Fruit fly (Drosophila melanogaster) whole organism, embryonic: ENCODE measurements around the gene Chpf.

Experiments used
- Aef1 ChIP-seq: fragments of 200-800 bp; sonication (Bioruptor generic); IDR thresholded peaks from 3 replicates; pipeline ENCODE4 v1.3.6; 2022; ENCODE audit warnings: missing biosample characterization, missing genetic modification characterization
- Bgb ChIP-seq: fragments of 200-800 bp; sonication (Bioruptor generic); IDR thresholded peaks from 2 replicates; pipeline ENCODE4 v1.3.6; 2022; ENCODE audit warnings: missing biosample characterization, missing genetic modification characterization; ENCODE audit not compliant: partially characterized antibody
- CG12155 ChIP-seq: fragments of 200-800 bp; sonication (Bioruptor generic); optimal IDR thresholded peaks from 3 replicates; lab custom pipeline; 2016; ENCODE audit warnings: missing biosample characterization, missing genetic modification characterization
- CG13424 ChIP-seq: fragments of 200-800 bp; sonication (Bioruptor generic); optimal IDR thresholded peaks from 2 replicates; lab custom pipeline; 2019; ENCODE audit warnings: missing biosample characterization, mild to moderate bottlenecking, missing genetic modification characterization, moderate library complexity
- CG13624 ChIP-seq: fragments of 200-800 bp; sonication (Bioruptor generic); optimal IDR thresholded peaks from 2 replicates; lab custom pipeline; 2016; ENCODE audit warnings: missing biosample characterization, missing genetic modification characterization
- CG14050 ChIP-seq: fragments of 200-800 bp; sonication (Bioruptor generic); IDR thresholded peaks from 3 replicates; pipeline ENCODE4 v1.3.6; 2022; ENCODE audit warnings: missing biosample characterization, missing genetic modification characterization
- CG15011 ChIP-seq: fragments of 200-800 bp; sonication (Bioruptor generic); optimal IDR thresholded peaks from 3 replicates; lab custom pipeline; 2018; ENCODE audit warnings: missing biosample characterization, mild to moderate bottlenecking, missing genetic modification characterization
- CG16813 ChIP-seq: fragments of 200-800 bp; sonication (Bioruptor generic); IDR thresholded peaks from 3 replicates; pipeline ENCODE4 v1.3.6; 2022; ENCODE audit warnings: missing biosample characterization, missing genetic modification characterization; ENCODE audit not compliant: partially characterized antibody
- CG18476 ChIP-seq: fragments of 200-800 bp; sonication (Bioruptor generic); optimal IDR thresholded peaks from 2 replicates; lab custom pipeline; 2016; ENCODE audit warnings: missing biosample characterization, mild to moderate bottlenecking, missing genetic modification characterization
- CG2712 ChIP-seq: fragments of 200-800 bp; optimal IDR thresholded peaks from 3 replicates; lab custom pipeline; 2019; ENCODE audit warnings: missing biosample characterization, mild to moderate bottlenecking, missing genetic modification characterization, moderate library complexity
- CG3726 ChIP-seq: fragments of 200-800 bp; sonication (Bioruptor generic); IDR thresholded peaks from 3 replicates; pipeline ENCODE4, ENCODE4 v1.3.6; 2022; ENCODE audit warnings: missing biosample characterization, missing genetic modification characterization
- CG3847 ChIP-seq: fragments of 200-800 bp; sonication (Bioruptor generic); IDR thresholded peaks from 2 replicates; pipeline ENCODE4 v1.3.6; 2022; ENCODE audit warnings: missing biosample characterization, missing genetic modification characterization
- CG42726 ChIP-seq: fragments of 200-800 bp; sonication (Bioruptor generic); IDR thresholded peaks from 2 replicates; pipeline ENCODE4 v1.3.6; 2022; ENCODE audit warnings: missing biosample characterization, missing genetic modification characterization; ENCODE audit not compliant: partially characterized antibody
- CG4854 ChIP-seq: fragments of 200-800 bp; sonication (Bioruptor generic); optimal IDR thresholded peaks from 2 replicates; lab custom pipeline; 2016; ENCODE audit warnings: missing biosample characterization, missing genetic modification characterization, inconsistent platforms
- CG6683 ChIP-seq: fragments of 200-800 bp; sonication (Bioruptor generic); optimal IDR thresholded peaks from 2 replicates; lab custom pipeline; 2017; ENCODE audit warnings: missing biosample characterization, mild to moderate bottlenecking, missing genetic modification characterization, missing genetic modification reagents
- CG6791 ChIP-seq: fragments of 200-800 bp; sonication (Bioruptor generic); IDR thresholded peaks from 3 replicates; pipeline ENCODE4 v1.3.6; 2022; ENCODE audit warnings: missing biosample characterization, missing genetic modification characterization; ENCODE audit not compliant: partially characterized antibody
- CG8290 ChIP-seq, 3 experiments: fragments of 200-800 bp; sonication (Bioruptor generic); optimal IDR thresholded peaks; 2 replicates each; lab custom pipeline; 2016 to 2019; ENCODE audit warnings: missing biosample characterization in 3 of 3, missing genetic modification characterization in 3 of 3, mild to moderate bottlenecking in 2 of 3, moderate library complexity in 1 of 3
- CG8924 ChIP-seq: fragments of 200-800 bp; optimal IDR thresholded peaks from 3 replicates; lab custom pipeline; 2019; ENCODE audit warnings: missing biosample characterization, mild to moderate bottlenecking, missing genetic modification characterization, moderate library complexity
- CTCF ChIP-seq: fragments of 200-800 bp; sonication (Bioruptor generic); optimal IDR thresholded peaks from 2 replicates; lab custom pipeline; 2017; ENCODE audit warnings: missing biosample characterization, mild to moderate bottlenecking, missing genetic modification characterization, moderate library complexity
- D19A ChIP-seq: fragments of 200-800 bp; optimal IDR thresholded peaks from 3 replicates; lab custom pipeline; 2019; ENCODE audit warnings: missing biosample characterization, mild to moderate bottlenecking, missing genetic modification characterization, moderate library complexity
- D19B ChIP-seq: fragments of 200-800 bp; sonication (Bioruptor generic); optimal IDR thresholded peaks from 2 replicates; lab custom pipeline; 2017; ENCODE audit warnings: missing biosample characterization, mild to moderate bottlenecking, missing genetic modification characterization
- Dek ChIP-seq: fragments of 200-800 bp; sonication (Bioruptor generic); optimal IDR thresholded peaks from 3 replicates; lab custom pipeline; 2019; ENCODE audit warnings: missing biosample characterization, mild to moderate bottlenecking, missing genetic modification characterization, moderate library complexity
- Dip3 ChIP-seq: fragments of 200-800 bp; sonication (Bioruptor generic); optimal IDR thresholded peaks from 3 replicates; lab custom pipeline; 2016; ENCODE audit warnings: missing biosample characterization, missing genetic modification characterization
- Dp ChIP-seq: fragments of 200-800 bp; sonication (Bioruptor generic); optimal IDR thresholded peaks from 2 replicates; lab custom pipeline; 2018; ENCODE audit warnings: missing biosample characterization, mild to moderate bottlenecking, missing genetic modification characterization, moderate library complexity
- HLH4C ChIP-seq: fragments of 200-800 bp; sonication (Bioruptor generic); IDR thresholded peaks from 3 replicates; pipeline ENCODE4 v1.3.6; 2022; ENCODE audit warnings: missing biosample characterization, missing genetic modification characterization; ENCODE audit not compliant: partially characterized antibody
- HmgZ ChIP-seq: fragments of 200-800 bp; sonication (Bioruptor generic); optimal IDR thresholded peaks from 2 replicates; lab custom pipeline; 2018; ENCODE audit warnings: missing biosample characterization, mild to moderate bottlenecking, missing genetic modification characterization
- MBD-R2 ChIP-seq: fragments of 200-800 bp; sonication (Bioruptor generic); IDR thresholded peaks from 2 replicates; pipeline ENCODE4 v1.3.6; 2022; ENCODE audit warnings: missing biosample characterization, missing genetic modification characterization
- Mad ChIP-seq: fragments of 200-800 bp; sonication (Bioruptor generic); optimal IDR thresholded peaks from 2 replicates; lab custom pipeline; 2016; ENCODE audit warnings: missing biosample characterization, missing genetic modification characterization
- Nf-YB ChIP-seq: fragments of 200-800 bp; sonication (Bioruptor generic); optimal IDR thresholded peaks from 3 replicates; lab custom pipeline; 2019; ENCODE audit warnings: missing biosample characterization, mild to moderate bottlenecking, missing genetic modification characterization, moderate library complexity
- Pdp1 ChIP-seq, 2 experiments: fragments of 200-800 bp; sonication (Bioruptor generic); optimal IDR thresholded peaks; 3 replicates each; lab custom pipeline; 2016; ENCODE audit warnings: missing biosample characterization in 2 of 2, missing genetic modification characterization in 2 of 2, mild to moderate bottlenecking in 1 of 2, moderate library complexity in 1 of 2
- Sry-δ ChIP-seq: fragments of 200-800 bp; sonication (Bioruptor generic); optimal IDR thresholded peaks from 2 replicates; lab custom pipeline; 2016; ENCODE audit warnings: missing biosample characterization, missing genetic modification characterization
- corto ChIP-seq: fragments of 200-800 bp; sonication (Bioruptor generic); optimal IDR thresholded peaks from 2 replicates; lab custom pipeline; 2016; ENCODE audit warnings: missing biosample characterization, mild to moderate bottlenecking, missing genetic modification characterization, moderate library complexity
- dm ChIP-seq: fragments of 200-800 bp; sonication (Bioruptor generic); optimal IDR thresholded peaks from 3 replicates; lab custom pipeline; 2016; ENCODE audit warnings: missing biosample characterization, missing genetic modification characterization
- gcm2 ChIP-seq: fragments of 200-800 bp; sonication (Bioruptor generic); optimal IDR thresholded peaks from 2 replicates; lab custom pipeline; 2016; ENCODE audit warnings: missing biosample characterization, missing genetic modification characterization
- kay ChIP-seq: fragments of 200-800 bp; sonication (Bioruptor generic); optimal IDR thresholded peaks from 2 replicates; lab custom pipeline; 2016; ENCODE audit warnings: missing biosample characterization, missing genetic modification characterization
- lab ChIP-seq: fragments of 200-800 bp; sonication (Bioruptor generic); optimal IDR thresholded peaks from 3 replicates; lab custom pipeline; 2017; ENCODE audit warnings: missing biosample characterization, missing genetic modification characterization, mild to moderate bottlenecking, moderate library complexity, missing genetic modification reagents
- pnt ChIP-seq: fragments of 200-800 bp; sonication (Bioruptor generic); optimal IDR thresholded peaks from 3 replicates; lab custom pipeline; 2016; ENCODE audit warnings: missing biosample characterization, missing genetic modification characterization
- salm ChIP-seq: fragments of 200-800 bp; sonication (Bioruptor generic); optimal IDR thresholded peaks from 2 replicates; lab custom pipeline; 2018; ENCODE audit warnings: missing biosample characterization, mild to moderate bottlenecking, missing genetic modification characterization
- sens-2 ChIP-seq: fragments of 200-800 bp; sonication (Bioruptor generic); IDR thresholded peaks from 2 replicates; pipeline ENCODE4 v1.3.6; 2022; ENCODE audit warnings: missing biosample characterization, missing genetic modification characterization
- sr ChIP-seq: fragments of 200-800 bp; sonication (Bioruptor generic); IDR thresholded peaks from 3 replicates; pipeline ENCODE4 v1.3.6; 2022; ENCODE audit warnings: missing biosample characterization, missing genetic modification characterization
- stwl ChIP-seq: fragments of 200-800 bp; sonication (Bioruptor generic); optimal IDR thresholded peaks from 3 replicates; lab custom pipeline; 2018; ENCODE audit warnings: missing biosample characterization, mild to moderate bottlenecking, missing genetic modification characterization, moderate library complexity
- sug ChIP-seq: fragments of 200-800 bp; optimal IDR thresholded peaks from 2 replicates; lab custom pipeline; 2019; ENCODE audit warnings: missing biosample characterization, mild to moderate bottlenecking, missing genetic modification characterization, moderate library complexity
- trh ChIP-seq: fragments of 200-800 bp; sonication (Bioruptor generic); optimal IDR thresholded peaks from 2 replicates; lab custom pipeline; 2016; ENCODE audit warnings: missing biosample characterization, missing genetic modification characterization

Gene Chpf

DNA sequence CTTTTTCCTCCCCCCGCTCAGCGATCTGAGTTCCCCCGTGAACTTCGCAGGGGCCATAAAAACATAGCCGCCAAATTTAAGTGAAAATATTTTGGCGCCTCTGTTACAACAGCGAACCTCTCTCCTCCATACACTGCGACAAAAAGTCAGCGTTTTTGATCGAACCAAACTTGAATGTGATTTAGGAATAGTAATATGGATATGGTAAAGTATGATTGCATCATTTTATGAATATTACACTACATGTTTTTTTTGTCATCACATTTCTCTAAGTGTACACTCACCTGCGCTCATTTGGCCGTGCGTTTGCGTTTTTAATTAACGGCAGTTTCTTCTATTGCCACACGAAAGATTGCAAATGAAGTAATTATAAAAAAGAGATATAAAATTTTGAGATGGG lies 23.4 kb upstream of the Chpf start (continued):
- TF ChIP-seq CG3726 (GFP tag; lab: Robert Waterston, UW) (0 out of 3 replicates have a peak, but pooled peaks have one; percentile 41), lab (GFP tag; lab: Kevin White, UChicago) (peak; percentile 69), Aef1 (GFP tag; lab: Robert Waterston, UW) (peak; percentile 48; the same call in 1 of the 3 replicates), MBD-R2 (GFP tag; lab: Robert Waterston, UW) (peak; percentile 24; the same call in 1 of the 2 replicates), trh (GFP tag; lab: Kevin White, UChicago) (no peak), CG42726 (GFP tag; lab: Robert Waterston, UW) (no peak), CG4854 (GFP tag; lab: Kevin White, UChicago) (peak; percentile 31), corto (GFP tag; lab: Kevin White, UChicago) (no peak), salm (tag; lab: Kevin White, UChicago) (peak; percentile 20), Dip3 (GFP tag; lab: Kevin White, UChicago) (peak; percentile 42)

DNA sequence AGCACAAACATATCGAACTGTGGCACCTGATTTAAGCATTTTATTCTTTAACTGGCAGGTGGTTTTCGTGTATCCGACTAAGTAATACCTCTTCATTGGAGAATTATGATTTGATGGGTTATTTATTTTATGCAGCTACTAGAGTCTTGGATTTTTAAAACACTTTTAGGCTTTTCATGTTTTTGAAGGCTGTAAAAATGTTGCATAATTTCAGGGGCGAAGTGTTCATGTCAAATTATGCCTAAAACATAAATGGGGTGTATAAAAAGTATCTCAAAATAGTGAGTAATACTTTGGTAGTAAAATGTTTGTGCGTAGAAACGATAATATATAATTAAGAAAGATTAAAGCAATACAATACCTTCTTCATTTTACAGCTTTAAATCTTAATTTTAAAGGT lies 22.5 kb upstream of the Chpf start:
- TF ChIP-seq gcm2 (GFP tag; lab: Kevin White, UChicago) (no peak), Sry-δ (GFP tag; lab: Kevin White, UChicago) (no peak), kay (GFP tag; lab: Kevin White, UChicago) (peak; percentile 24), CG16813 (0 out of 3 replicates have a peak, but pooled peaks have one; percentile 6), CG14050 (GFP tag; lab: Robert Waterston, UW) (no peak), Dek (tag; lab: Kevin White, UChicago) (peak; percentile 13), Pdp1 (GFP tag; optimal IDR thresholded peaks at IDR 0.05; lab: Kevin White, UChicago) (peak in 1 of 2 experiments; percentile 0), Bgb (GFP tag; lab: Robert Waterston, UW) (0 out of 2 replicates have a peak, but pooled peaks have one; percentile 29), Mad (no peak), Dp (GFP tag; lab: Kevin White, UChicago) (no peak), sr (GFP tag; lab: Robert Waterston, UW) (no peak), sens-2 (GFP tag; lab: Robert Waterston, UW) (no peak), HmgZ (tag; lab: Kevin White, UChicago) (peak; percentile 25), CG3847 (GFP tag; lab: Robert Waterston, UW) (no peak), CG13624 (GFP tag; lab: Kevin White, UChicago) (no peak), CG18476 (GFP tag; lab: Kevin White, UChicago) (peak; percentile 47), CTCF (peak; percentile 64), D19B (GFP tag; lab: Kevin White, UChicago) (peak; percentile 43), CG12155 (GFP tag; lab: Kevin White, UChicago) (no peak), CG2712 (tag; lab: Kevin White, UChicago) (no peak), stwl (tag; lab: Kevin White, UChicago) (peak; percentile 25), CG8924 (tag; lab: Kevin White, UChicago) (no peak), Nf-YB (GFP tag; lab: Kevin White, UChicago) (no peak), CG6683 (GFP tag; lab: Kevin White, UChicago) (no peak), CG15011 (GFP tag; lab: Kevin White, UChicago) (no peak), CG8290 (GFP tag; optimal IDR thresholded peaks at IDR 0.05; lab: Kevin White, UChicago) (peak; percentile 0), CG8290 (tag; optimal IDR thresholded peaks at IDR 0.05; lab: Kevin White, UChicago) (peak in 1 of 2 experiments; percentile 11), sug (tag; lab: Kevin White, UChicago) (no peak), CG6791 (GFP tag; lab: Robert Waterston, UW) (0 out of 3 replicates have a peak, but pooled peaks have one; percentile 42), pnt (GFP tag; lab: Kevin White, UChicago) (no peak), dm (GFP tag; lab: Kevin White, UChicago) (no peak), HLH4C (GFP tag; lab: Robert Waterston, UW) (peak; percentile 44), CG13424 (no peak), D19A (tag; lab: Kevin White, UChicago) (peak; percentile 7)
